Worm (Caenorhabditis elegans) whole organism, late embryonic: ENCODE measurements around the gene ZC513.3.

ENCODE experiments used
- F13H6.1 ChIP-seq: sonication (generic microtip); optimal IDR thresholded peaks from 2 replicates; lab custom pipeline; 2016; ENCODE audit warnings: missing genetic modification characterization, missing compliant biosample characterization
- ama-1 ChIP-seq: fragments of 150-350 bp; optimal IDR thresholded peaks from 2 replicates; lab custom pipeline; 2014
- ceh-2 ChIP-seq: sonication (generic microtip); optimal IDR thresholded peaks from 2 replicates; lab custom pipeline; 2016; ENCODE audit warnings: missing genotype, missing genetic modification characterization, missing compliant biosample characterization
- ceh-48 ChIP-seq: sonication (generic microtip); optimal IDR thresholded peaks from 2 replicates; lab custom pipeline; 2016; ENCODE audit warnings: missing genetic modification characterization, inconsistent platforms, missing compliant biosample characterization
- elt-2 ChIP-seq: sonication (generic microtip); optimal IDR thresholded peaks from 2 replicates; lab custom pipeline; 2016; ENCODE audit warnings: missing genetic modification reagents, missing genetic modification characterization, missing compliant biosample characterization
- elt-4 ChIP-seq: sonication (generic microtip); optimal IDR thresholded peaks from 2 replicates; lab custom pipeline; 2016; ENCODE audit warnings: missing genetic modification characterization, missing compliant biosample characterization
- nfya-1 ChIP-seq: sonication (generic microtip); optimal IDR thresholded peaks from 2 replicates; lab custom pipeline; 2017; ENCODE audit warnings: missing genetic modification characterization, mild to moderate bottlenecking, missing compliant biosample characterization, antibody characterized with exemption, moderate library complexity
- npax-4 ChIP-seq: sonication (generic microtip); optimal IDR thresholded peaks from 2 replicates; lab custom pipeline; 2016; ENCODE audit warnings: missing genetic modification characterization, missing compliant biosample characterization
- pha-4 ChIP-seq: fragments of 150-350 bp; optimal IDR thresholded peaks from 2 replicates; lab custom pipeline; 2018; ENCODE audit warnings: missing biosample characterization, missing genetic modification reagents, missing genetic modification characterization
- ref-2 ChIP-seq: sonication (generic microtip); optimal IDR thresholded peaks from 2 replicates; lab custom pipeline; 2016; ENCODE audit warnings: missing genetic modification characterization, missing compliant biosample characterization
- sox-4 ChIP-seq: sonication (generic microtip); optimal IDR thresholded peaks from 2 replicates; lab custom pipeline; 2017; ENCODE audit warnings: mild to moderate bottlenecking, missing genetic modification characterization, inconsistent platforms, missing compliant biosample characterization

- TF ChIP-seq nfya-1 (tag; lab: Kevin White, UChicago) (no peak), elt-2 (tag; lab: Kevin White, UChicago) (no peak), ref-2 (tag; lab: Kevin White, UChicago) (no peak), F13H6.1 (tag; lab: Kevin White, UChicago) (no peak), npax-4 (tag; lab: Kevin White, UChicago) (no peak), sox-4 (tag; lab: Kevin White, UChicago) (no peak), ceh-48 (tag; lab: Kevin White, UChicago) (no peak), ceh-2 (tag; lab: Kevin White, UChicago) (no peak), ama-1 (lab: Kevin White, UChicago) (peak; percentile 33), pha-4 (tag; lab: Kevin White, UChicago) (no peak), elt-4 (tag; lab: Kevin White, UChicago) (no peak)
Measured at ce11 chrV:8010846-8011245, 36.0 kb upstream of the ZC513.3 start, which contains the start of gene lmtr-2.
